Fruit fly (Drosophila melanogaster) whole organism: ENCODE data around the gene btv.

Experiments used
- CG8478 ChIP-seq: fragments of >200 bp; optimal IDR thresholded peaks from 2 replicates; lab custom pipeline; 2018; ENCODE audit warnings: inconsistent platforms
- Dll ChIP-seq: fragments of >200 bp; optimal IDR thresholded peaks from 2 replicates; lab custom pipeline; 2017
- EcR ChIP-seq, 2 experiments: fragments of >200 bp; optimal IDR thresholded peaks; 2 replicates each; lab custom pipeline; 2017; ENCODE audit warnings: missing biosample characterization in 2 of 2, missing genetic modification characterization in 2 of 2, missing genetic modification reagents in 2 of 2
- pan ChIP-seq: fragments of >200 bp; optimal IDR thresholded peaks from 2 replicates; lab custom pipeline; 2017
- psq ChIP-seq: fragments of >200 bp; optimal IDR thresholded peaks from 2 replicates; lab custom pipeline; 2017
- usp ChIP-seq: fragments of >200 bp; optimal IDR thresholded peaks from 2 replicates; lab custom pipeline; 2017; ENCODE audit warnings: missing biosample characterization, missing genetic modification characterization, mixed read lengths

DNA sequence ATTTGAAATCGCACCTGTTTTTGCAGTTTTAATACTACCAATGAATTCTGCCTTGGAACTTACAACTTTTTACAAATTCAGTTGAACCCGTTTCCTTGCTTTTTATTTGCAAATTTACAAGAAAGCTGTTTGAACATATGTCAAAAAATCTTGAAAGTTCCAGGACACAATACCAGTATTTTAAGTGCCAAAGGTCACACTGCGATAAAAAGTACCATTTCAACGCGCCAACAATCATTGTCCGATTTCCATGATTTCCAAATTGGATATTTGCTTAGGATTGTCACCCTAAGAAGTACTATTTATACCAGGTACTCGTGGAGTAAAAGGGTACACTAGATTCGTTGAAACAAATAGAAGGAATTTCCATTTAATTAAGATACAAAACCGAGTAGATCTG, 29.1 kb upstream of the btv start, which contains the start of gene elfless:
- TF ChIP-seq usp (no peak), CG8478 (no peak), psq (lab: Kevin White, UChicago) (no peak), pan (no peak), Dll (lab: Kevin White, UChicago) (no peak), EcR (GFP tag; optimal IDR thresholded peaks at IDR 0.05; lab: Kevin White, UChicago) (no peak)
